Worm (Caenorhabditis elegans): Measurements from ENCODE around the gene dpy-13.

DNA sequence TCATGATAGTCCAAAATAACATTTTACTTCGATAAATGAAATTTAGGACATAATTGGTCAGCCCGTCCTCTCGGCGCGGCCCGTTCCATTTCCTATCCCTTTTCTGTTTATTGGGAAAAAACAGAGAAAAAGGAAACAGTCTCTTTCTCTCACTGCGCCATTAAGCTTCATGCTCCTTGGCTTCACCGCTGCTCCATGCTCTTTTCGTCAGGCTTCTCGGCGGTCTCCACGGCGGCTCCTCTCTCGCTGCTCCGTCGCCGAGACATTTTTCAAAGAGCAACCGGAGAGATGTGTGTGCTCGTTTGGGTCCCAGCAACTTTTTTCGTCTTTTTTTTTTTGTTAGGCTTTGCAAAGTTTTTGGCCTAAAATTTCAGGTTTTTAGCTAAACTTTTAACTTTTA is 24.5 kb upstream of the dpy-13 start:
- peak; percentile 27 for TF ChIP-seq him-1 (tag; optimal IDR thresholded peaks at IDR 0.05)
- no peak for TF ChIP-seq W03F9.2 (tag; optimal IDR thresholded peaks at IDR 0.05)

Measured in whole organism, L4/young adult.